Fruit fly (Drosophila melanogaster) whole organism, embryonic: ENCODE measurements around the gene CG32448.

Source experiments
- Atf-2 ChIP-seq: fragments of 200-800 bp; sonication (Bioruptor generic); optimal IDR thresholded peaks from 2 replicates; lab custom pipeline; 2016; ENCODE audit warnings: missing biosample characterization, missing genetic modification characterization
- C15 ChIP-seq: fragments of 200-800 bp; sonication (Bioruptor generic); IDR thresholded peaks from 3 replicates; pipeline ENCODE4 v1.3.6; 2022; ENCODE audit warnings: missing biosample characterization, missing genetic modification characterization
- CG10431 ChIP-seq: fragments of 200-800 bp; sonication (Bioruptor generic); optimal IDR thresholded peaks from 3 replicates; lab custom pipeline; 2018; ENCODE audit warnings: missing biosample characterization, mild to moderate bottlenecking, missing genetic modification characterization
- CG12659 ChIP-seq: fragments of 200-800 bp; sonication (Bioruptor generic); optimal IDR thresholded peaks from 3 replicates; lab custom pipeline; 2017; ENCODE audit warnings: mild to moderate bottlenecking, missing biosample characterization, missing genetic modification reagents, missing genetic modification characterization
- CG13296 ChIP-seq: fragments of 200-800 bp; sonication (Bioruptor generic); optimal IDR thresholded peaks from 3 replicates; lab custom pipeline; 2018; ENCODE audit warnings: missing biosample characterization, mild to moderate bottlenecking, missing genetic modification characterization
- CG13894 ChIP-seq: fragments of 200-800 bp; sonication (Bioruptor generic); optimal IDR thresholded peaks from 3 replicates; lab custom pipeline; 2018; ENCODE audit warnings: missing biosample characterization, mild to moderate bottlenecking, missing genetic modification characterization, moderate library complexity
- CG15479 ChIP-seq: fragments of 200-800 bp; sonication (Bioruptor generic); optimal IDR thresholded peaks from 3 replicates; lab custom pipeline; 2019; ENCODE audit warnings: missing biosample characterization, mild to moderate bottlenecking, missing genetic modification characterization, moderate library complexity
- CG1603 ChIP-seq: fragments of 200-800 bp; sonication (Bioruptor generic); optimal IDR thresholded peaks from 2 replicates; lab custom pipeline; 2019; ENCODE audit warnings: missing biosample characterization, mild to moderate bottlenecking, missing genetic modification characterization, moderate library complexity
- CG17385 ChIP-seq: fragments of 200-800 bp; sonication (Bioruptor generic); optimal IDR thresholded peaks from 3 replicates; lab custom pipeline; 2018; ENCODE audit warnings: missing biosample characterization, mild to moderate bottlenecking, missing genetic modification characterization
- CG2678 ChIP-seq: fragments of 200-800 bp; sonication (Bioruptor generic); optimal IDR thresholded peaks from 3 replicates; lab custom pipeline; 2019; ENCODE audit warnings: missing biosample characterization, mild to moderate bottlenecking, missing genetic modification characterization, moderate library complexity
- CG2712 ChIP-seq: fragments of 200-800 bp; optimal IDR thresholded peaks from 3 replicates; lab custom pipeline; 2019; ENCODE audit warnings: missing biosample characterization, mild to moderate bottlenecking, missing genetic modification characterization, moderate library complexity
- CG31388 ChIP-seq: fragments of 200-800 bp; sonication (Bioruptor generic); optimal IDR thresholded peaks from 2 replicates; lab custom pipeline; 2016; ENCODE audit warnings: missing biosample characterization, missing genetic modification characterization
- CG34376 ChIP-seq: fragments of 200-800 bp; sonication (Bioruptor generic); optimal IDR thresholded peaks from 2 replicates; lab custom pipeline; 2018; ENCODE audit warnings: missing biosample characterization, mild to moderate bottlenecking, missing genetic modification characterization
- CG4282 ChIP-seq: fragments of 200-800 bp; sonication (Bioruptor generic); optimal IDR thresholded peaks from 2 replicates; lab custom pipeline; 2016; ENCODE audit warnings: missing biosample characterization, missing genetic modification characterization
- CG4424 ChIP-seq: fragments of 200-800 bp; sonication (Bioruptor generic); optimal IDR thresholded peaks from 3 replicates; lab custom pipeline; 2016; ENCODE audit warnings: missing biosample characterization, missing genetic modification characterization
- CG4707 ChIP-seq: fragments of 200-800 bp; sonication (Bioruptor generic); optimal IDR thresholded peaks from 2 replicates; lab custom pipeline; 2018; ENCODE audit warnings: missing biosample characterization, mild to moderate bottlenecking, missing genetic modification characterization, moderate library complexity
- CG5245 ChIP-seq: fragments of 200-800 bp; sonication (Bioruptor generic); optimal IDR thresholded peaks from 3 replicates; lab custom pipeline; 2016; ENCODE audit warnings: missing biosample characterization, missing genetic modification characterization
- CG7745 ChIP-seq: fragments of 200-800 bp; sonication (Bioruptor generic); optimal IDR thresholded peaks from 2 replicates; lab custom pipeline; 2018; ENCODE audit warnings: missing biosample characterization, mild to moderate bottlenecking, missing genetic modification characterization, moderate library complexity
- D ChIP-seq, 2 experiments: fragments of 200-800 bp in 1 of 2; fragments of >200 bp in 1 of 2; sonication (Bioruptor generic) in 1 of 2; optimal IDR thresholded peaks; 2 replicates in 1 of 2; 3 replicates in 1 of 2; lab custom pipeline; 2017; ENCODE audit warnings: mild to moderate bottlenecking in 1 of 2, missing biosample characterization in 1 of 2, missing genetic modification characterization in 1 of 2, missing genetic modification reagents in 1 of 2
- D19B ChIP-seq: fragments of 200-800 bp; sonication (Bioruptor generic); optimal IDR thresholded peaks from 2 replicates; lab custom pipeline; 2017; ENCODE audit warnings: missing biosample characterization, mild to moderate bottlenecking, missing genetic modification characterization
- Deaf1 ChIP-seq: fragments of 200-800 bp; optimal IDR thresholded peaks from 3 replicates; lab custom pipeline; 2019; ENCODE audit warnings: missing biosample characterization, mild to moderate bottlenecking, missing genetic modification characterization, moderate library complexity
- Doc3 ChIP-seq: fragments of 200-800 bp; sonication (Bioruptor generic); IDR thresholded peaks from 3 replicates; pipeline ENCODE4 v1.3.6; 2022; ENCODE audit warnings: missing biosample characterization, missing genetic modification characterization; ENCODE audit not compliant: partially characterized antibody
- Eip74EF ChIP-seq, 2 experiments: fragments of 200-800 bp in 1 of 2; fragments of >200 bp in 1 of 2; sonication (Bioruptor generic) in 1 of 2; optimal IDR thresholded peaks; 2 replicates each; lab custom pipeline; 2017 to 2019; ENCODE audit warnings: missing biosample characterization in 2 of 2, missing genetic modification characterization in 2 of 2, mild to moderate bottlenecking in 1 of 2, moderate library complexity in 1 of 2
- HHEX ChIP-seq: fragments of 200-800 bp; sonication (Bioruptor generic); optimal IDR thresholded peaks from 3 replicates; lab custom pipeline; 2017; ENCODE audit warnings: missing biosample characterization, mild to moderate bottlenecking, missing genetic modification characterization, missing genetic modification reagents
- Med ChIP-seq: fragments of 200-800 bp; sonication (Bioruptor generic); peaks from one replicate; lab custom pipeline; 2016; ENCODE audit warnings: missing biosample characterization, missing genetic modification characterization, mild to moderate bottlenecking, inconsistent platforms, moderate library complexity
- Myb ChIP-seq: fragments of 200-800 bp; sonication (Bioruptor generic); optimal IDR thresholded peaks from 2 replicates; lab custom pipeline; 2016; ENCODE audit warnings: missing biosample characterization, missing genetic modification characterization
- NC2α ChIP-seq: fragments of 200-800 bp; sonication (Bioruptor generic); optimal IDR thresholded peaks from 2 replicates; lab custom pipeline; 2016; ENCODE audit warnings: missing biosample characterization, missing genetic modification characterization
- NK7.1 ChIP-seq: fragments of 200-800 bp; sonication (Bioruptor generic); optimal IDR thresholded peaks from 3 replicates; lab custom pipeline; 2016; ENCODE audit warnings: missing biosample characterization, missing genetic modification characterization
- Rx ChIP-seq: fragments of 200-800 bp; sonication (Bioruptor generic); IDR thresholded peaks from 2 replicates; pipeline ENCODE4 v1.3.6; 2022; ENCODE audit warnings: missing biosample characterization, missing genetic modification characterization
- Side ChIP-seq: fragments of 200-800 bp; sonication (Bioruptor generic); optimal IDR thresholded peaks from 2 replicates; lab custom pipeline; 2016; ENCODE audit warnings: missing biosample characterization, missing genetic modification characterization
- ato ChIP-seq: fragments of 200-800 bp; sonication (Bioruptor generic); IDR thresholded peaks from 2 replicates; pipeline ENCODE4 v1.3.6; 2022; ENCODE audit warnings: missing biosample characterization, missing genetic modification characterization; ENCODE audit not compliant: partially characterized antibody
- en ChIP-seq: fragments of 200-800 bp; sonication (Bioruptor generic); optimal IDR thresholded peaks from 2 replicates; lab custom pipeline; 2016; ENCODE audit warnings: missing biosample characterization, missing genetic modification characterization
- gcm2 ChIP-seq: fragments of 200-800 bp; sonication (Bioruptor generic); optimal IDR thresholded peaks from 2 replicates; lab custom pipeline; 2016; ENCODE audit warnings: missing biosample characterization, missing genetic modification characterization
- inv ChIP-seq: fragments of 200-800 bp; sonication (Bioruptor generic); IDR thresholded peaks from 2 replicates; pipeline ENCODE4 v1.3.6; 2022; ENCODE audit warnings: missing biosample characterization, missing genetic modification characterization; ENCODE audit not compliant: partially characterized antibody
- kah ChIP-seq: fragments of 200-800 bp; sonication (Bioruptor generic); optimal IDR thresholded peaks from 2 replicates; lab custom pipeline; 2018; ENCODE audit warnings: missing biosample characterization, mild to moderate bottlenecking, missing genetic modification characterization
- mam ChIP-seq: fragments of 200-800 bp; sonication (Bioruptor generic); optimal IDR thresholded peaks from 3 replicates; lab custom pipeline; 2016; ENCODE audit warnings: missing biosample characterization, missing genetic modification characterization
- mld ChIP-seq: fragments of 200-800 bp; sonication (Bioruptor generic); IDR thresholded peaks from 3 replicates; pipeline ENCODE4 v1.3.6; 2022; ENCODE audit warnings: missing biosample characterization, missing genetic modification characterization; ENCODE audit not compliant: partially characterized antibody
- nmo ChIP-seq: fragments of 200-800 bp; sonication (Bioruptor generic); optimal IDR thresholded peaks from 2 replicates; lab custom pipeline; 2018; ENCODE audit warnings: missing biosample characterization, mild to moderate bottlenecking, missing genetic modification characterization, moderate library complexity
- row ChIP-seq: fragments of 200-800 bp; sonication (Bioruptor generic); IDR thresholded peaks from 3 replicates; pipeline ENCODE4 v1.3.6; 2022; ENCODE audit warnings: missing biosample characterization, missing genetic modification characterization
- run ChIP-seq: fragments of 200-800 bp; sonication (Bioruptor generic); optimal IDR thresholded peaks from 3 replicates; lab custom pipeline; 2018; ENCODE audit warnings: missing biosample characterization, mild to moderate bottlenecking, missing genetic modification characterization
- schlank ChIP-seq: fragments of 200-800 bp; sonication (Bioruptor generic); optimal IDR thresholded peaks from 2 replicates; lab custom pipeline; 2018; ENCODE audit warnings: missing biosample characterization, mild to moderate bottlenecking, missing genetic modification characterization
- sd ChIP-seq: fragments of 200-800 bp; sonication (Bioruptor generic); optimal IDR thresholded peaks from 3 replicates; lab custom pipeline; 2018; ENCODE audit warnings: missing biosample characterization, mild to moderate bottlenecking, missing genetic modification characterization, moderate library complexity
- slou ChIP-seq: fragments of 200-800 bp; sonication (Bioruptor generic); optimal IDR thresholded peaks from 3 replicates; lab custom pipeline; 2016; ENCODE audit warnings: missing biosample characterization, missing genetic modification characterization
- slp2 ChIP-seq: fragments of 200-800 bp; sonication (Bioruptor generic); optimal IDR thresholded peaks from 2 replicates; lab custom pipeline; 2016; ENCODE audit warnings: missing biosample characterization, missing genetic modification characterization
- sob ChIP-seq: fragments of 200-800 bp; sonication (Bioruptor generic); IDR thresholded peaks from 2 replicates; pipeline ENCODE4 v1.3.6; 2022; ENCODE audit warnings: missing biosample characterization, missing genetic modification characterization
- toy ChIP-seq: fragments of 200-800 bp; sonication (Bioruptor generic); IDR thresholded peaks from 2 replicates; pipeline ENCODE4 v1.3.6; 2022; ENCODE audit warnings: missing biosample characterization, missing genetic modification characterization
- yki ChIP-seq: fragments of >200 bp; optimal IDR thresholded peaks from 3 replicates; lab custom pipeline; 2018
- zen ChIP-seq: fragments of 200-800 bp; sonication (Bioruptor generic); optimal IDR thresholded peaks from 3 replicates; lab custom pipeline; 2018; ENCODE audit warnings: missing biosample characterization, mild to moderate bottlenecking, missing genetic modification characterization, moderate library complexity

Gene CG32448

DNA sequence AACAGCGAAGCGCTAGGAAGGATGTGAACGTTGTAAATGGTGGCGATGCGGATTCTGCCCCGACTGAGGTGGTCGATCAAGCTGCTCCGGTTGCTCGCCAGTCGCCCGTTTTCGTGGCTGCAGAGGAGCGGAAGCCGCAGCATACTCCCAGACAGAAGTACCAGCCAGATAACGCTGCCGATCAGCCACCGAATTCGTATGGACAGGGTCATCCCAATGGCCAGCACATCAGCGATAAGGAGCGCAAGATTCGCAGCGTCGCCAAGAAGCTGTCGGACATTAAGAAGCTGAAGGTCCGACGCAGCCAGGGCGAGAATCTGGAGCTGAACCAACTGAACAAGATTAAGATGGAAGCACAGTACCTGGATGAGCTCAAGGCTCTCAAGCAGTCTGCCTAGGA, 1.1 kb downstream of the CG32448 start:
- TF ChIP-seq run (tag; lab: Kevin White, UChicago) = no peak
- no peak for TF ChIP-seq Deaf1 (tag; lab: Kevin White, UChicago)
- TF ChIP-seq mld (GFP tag; lab: Robert Waterston, UW) = no peak
- no peak for TF ChIP-seq gcm2 (GFP tag; lab: Kevin White, UChicago)
- TF ChIP-seq slou (GFP tag; lab: Kevin White, UChicago) = no peak
- no peak for TF ChIP-seq yki (lab: Kevin White, UChicago)
- no peak for TF ChIP-seq HHEX (GFP tag; lab: Kevin White, UChicago)
- no peak for TF ChIP-seq Doc3
- no peak for TF ChIP-seq CG2678
- no peak for TF ChIP-seq en (GFP tag; lab: Kevin White, UChicago)
- TF ChIP-seq D19B (GFP tag; lab: Kevin White, UChicago) = no peak
- no peak for TF ChIP-seq kah (GFP tag; lab: Kevin White, UChicago)
- TF ChIP-seq Rx (GFP tag; lab: Robert Waterston, UW) = no peak
- no peak for TF ChIP-seq slp2 (GFP tag; lab: Kevin White, UChicago)
- no peak for TF ChIP-seq CG13296 (GFP tag; lab: Kevin White, UChicago)
- TF ChIP-seq CG10431 (GFP tag; lab: Kevin White, UChicago) = no peak
- TF ChIP-seq CG34376 (GFP tag; lab: Kevin White, UChicago) = no peak
- no peak for TF ChIP-seq CG1603 (tag; lab: Kevin White, UChicago)
- TF ChIP-seq schlank (tag; lab: Kevin White, UChicago) = no peak
- TF ChIP-seq, all 482 proteins: peak for 0

DNA sequence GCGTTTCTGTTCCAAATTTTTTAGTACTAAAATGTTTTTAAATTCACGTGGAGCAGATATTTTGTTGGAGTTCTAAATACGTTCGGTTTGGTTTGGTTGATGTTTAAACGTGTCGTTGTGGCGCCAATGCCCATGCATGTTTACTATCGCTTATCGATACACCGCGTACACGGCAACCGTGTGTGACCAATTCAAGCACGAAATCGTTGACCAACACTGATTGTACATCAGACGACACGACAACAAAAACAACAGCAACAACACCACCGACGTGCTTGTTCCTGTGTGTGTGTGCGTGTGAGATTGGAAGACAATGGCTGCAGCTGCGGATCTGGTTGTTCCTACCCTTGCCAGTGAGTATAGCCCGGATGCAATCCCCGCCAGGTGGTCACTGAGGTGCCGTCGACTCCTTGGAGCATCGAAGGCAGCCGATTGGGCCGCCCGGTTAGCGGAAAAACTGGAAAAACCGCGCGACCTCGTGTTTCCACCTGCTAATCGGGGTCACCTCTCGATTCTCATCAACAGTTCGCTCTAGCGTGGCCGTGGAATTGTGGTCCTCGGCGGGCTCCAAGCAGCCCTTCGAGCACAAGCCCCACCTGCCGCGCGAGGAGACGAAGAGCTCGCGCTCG, 3.4 kb downstream of the CG32448 start, which contains the start of gene eIF2A:
TSS of gene eIF2A (plus strand) at position 16 of the 629 bp plus-strand sequence.
- TF ChIP-seq Eip74EF (GFP tag; optimal IDR thresholded peaks at IDR 0.05; lab: Kevin White, UChicago) (peak in 1 of 2 experiments; percentile 8), row (GFP tag; lab: Robert Waterston, UW) (peak; percentile 48; the same call in 2 of the 3 replicates), CG5245 (GFP tag; lab: Kevin White, UChicago) (peak; percentile 16), CG17385 (GFP tag; lab: Kevin White, UChicago) (peak; percentile 47), C15 (no peak), CG7745 (no peak), CG31388 (GFP tag; lab: Kevin White, UChicago) (no peak), ato (GFP tag; lab: Robert Waterston, UW) (peak; percentile 77), Side (GFP tag; lab: Kevin White, UChicago) (peak; percentile 71), CG4424 (GFP tag; lab: Kevin White, UChicago) (peak; percentile 40), NK7.1 (peak; percentile 4), inv (GFP tag; lab: Robert Waterston, UW) (peak; percentile 56; the same call in 1 of the 2 replicates), schlank (tag; lab: Kevin White, UChicago) (peak; percentile 36), Deaf1 (tag; lab: Kevin White, UChicago) (no peak), CG4707 (GFP tag; lab: Kevin White, UChicago) (peak; percentile 2), CG12659 (peak; percentile 74), CG15479 (GFP tag; lab: Kevin White, UChicago) (no peak), Atf-2 (GFP tag; lab: Kevin White, UChicago) (peak; percentile 35), sd (no peak), CG4282 (GFP tag; lab: Kevin White, UChicago) (peak; percentile 36), nmo (GFP tag; lab: Kevin White, UChicago) (peak; percentile 69), NC2α (GFP tag; lab: Kevin White, UChicago) (no peak), sob (GFP tag; lab: Robert Waterston, UW) (peak; percentile 89), Med (peak; percentile 98), zen (tag; lab: Kevin White, UChicago) (peak; percentile 42), mam (GFP tag; lab: Kevin White, UChicago) (peak; percentile 71), D (optimal IDR thresholded peaks at IDR 0.05; lab: Kevin White, UChicago) (peak; percentile 67), D (GFP tag; optimal IDR thresholded peaks at IDR 0.05; lab: Kevin White, UChicago) (peak; percentile 35), CG2712 (tag; lab: Kevin White, UChicago) (peak; percentile 49), Myb (GFP tag; lab: Kevin White, UChicago) (peak; percentile 85), CG13894 (tag; lab: Kevin White, UChicago) (peak; percentile 80), toy (0 out of 2 replicates have a peak, but pooled peaks have one; percentile 48)
